Fruit fly (Drosophila melanogaster) whole organism, embryonic: ENCODE data around the gene Hip1.

Source experiments
- Adf1 ChIP-seq: fragments of 200-800 bp; sonication (Bioruptor generic); IDR thresholded peaks from 2 replicates; pipeline ENCODE4 v1.3.6; 2022; ENCODE audit warnings: missing biosample characterization, missing genetic modification characterization
- CG10209 ChIP-seq: fragments of 200-800 bp; sonication (Bioruptor generic); optimal IDR thresholded peaks from 3 replicates; lab custom pipeline; 2017; ENCODE audit warnings: missing biosample characterization, mild to moderate bottlenecking, missing genetic modification characterization, missing genetic modification reagents
- CG11093 ChIP-seq: fragments of 200-800 bp; sonication (Bioruptor generic); IDR thresholded peaks from 3 replicates; pipeline ENCODE4 v1.3.6; 2022; ENCODE audit warnings: missing biosample characterization, missing genetic modification characterization
- CG12659 ChIP-seq: fragments of 200-800 bp; sonication (Bioruptor generic); optimal IDR thresholded peaks from 3 replicates; lab custom pipeline; 2017; ENCODE audit warnings: mild to moderate bottlenecking, missing biosample characterization, missing genetic modification reagents, missing genetic modification characterization
- CG14710 ChIP-seq: fragments of 200-800 bp; sonication (Bioruptor generic); optimal IDR thresholded peaks from 3 replicates; lab custom pipeline; 2019; ENCODE audit warnings: missing biosample characterization, mild to moderate bottlenecking, missing genetic modification characterization, moderate library complexity
- CG16813 ChIP-seq: fragments of 200-800 bp; sonication (Bioruptor generic); IDR thresholded peaks from 3 replicates; pipeline ENCODE4 v1.3.6; 2022; ENCODE audit warnings: missing biosample characterization, missing genetic modification characterization; ENCODE audit not compliant: partially characterized antibody
- CG1792 ChIP-seq: fragments of 200-800 bp; sonication (Bioruptor generic); optimal IDR thresholded peaks from 2 replicates; lab custom pipeline; 2016; ENCODE audit warnings: missing biosample characterization, missing genetic modification characterization
- CG18764 ChIP-seq: fragments of 200-800 bp; sonication (Bioruptor generic); optimal IDR thresholded peaks from 3 replicates; lab custom pipeline; 2016; ENCODE audit warnings: missing biosample characterization, missing genetic modification characterization
- CG2120 ChIP-seq: fragments of 200-800 bp; sonication (Bioruptor generic); optimal IDR thresholded peaks from 3 replicates; lab custom pipeline; 2016; ENCODE audit warnings: missing biosample characterization, missing genetic modification characterization
- CG2889 ChIP-seq: fragments of 200-800 bp; sonication (Bioruptor generic); IDR thresholded peaks from 3 replicates; pipeline ENCODE4 v1.3.6; 2022; ENCODE audit warnings: missing biosample characterization, missing genetic modification characterization
- CG30020 ChIP-seq: fragments of 200-800 bp; optimal IDR thresholded peaks from 2 replicates; lab custom pipeline; 2019; ENCODE audit warnings: missing biosample characterization, mild to moderate bottlenecking, missing genetic modification characterization, moderate library complexity
- CG34224 ChIP-seq: fragments of 200-800 bp; sonication (Bioruptor generic); IDR thresholded peaks from 3 replicates; pipeline ENCODE4 v1.3.6; 2022; ENCODE audit warnings: missing biosample characterization, missing genetic modification characterization; ENCODE audit not compliant: partially characterized antibody
- CG3726 ChIP-seq: fragments of 200-800 bp; sonication (Bioruptor generic); IDR thresholded peaks from 3 replicates; pipeline ENCODE4, ENCODE4 v1.3.6; 2022; ENCODE audit warnings: missing biosample characterization, missing genetic modification characterization
- CG3838 ChIP-seq: fragments of 200-800 bp; sonication (Bioruptor generic); optimal IDR thresholded peaks from 3 replicates; lab custom pipeline; 2016; ENCODE audit warnings: missing biosample characterization, missing genetic modification characterization
- CG7357 ChIP-seq: fragments of 200-800 bp; sonication (Bioruptor generic); IDR thresholded peaks from 3 replicates; pipeline ENCODE4 v1.3.6; 2022; ENCODE audit warnings: missing biosample characterization, missing genetic modification characterization
- CoRest ChIP-seq: fragments of 200-800 bp; sonication (Bioruptor generic); optimal IDR thresholded peaks from 3 replicates; lab custom pipeline; 2018; ENCODE audit warnings: missing biosample characterization, mild to moderate bottlenecking, missing genetic modification characterization, moderate library complexity
- Dek ChIP-seq: fragments of 200-800 bp; sonication (Bioruptor generic); optimal IDR thresholded peaks from 3 replicates; lab custom pipeline; 2019; ENCODE audit warnings: missing biosample characterization, mild to moderate bottlenecking, missing genetic modification characterization, moderate library complexity
- Dip3 ChIP-seq: fragments of 200-800 bp; sonication (Bioruptor generic); optimal IDR thresholded peaks from 3 replicates; lab custom pipeline; 2016; ENCODE audit warnings: missing biosample characterization, missing genetic modification characterization
- Dref ChIP-seq: fragments of 200-800 bp; sonication (Bioruptor generic); IDR thresholded peaks from 2 replicates; pipeline ENCODE4 v1.3.6; 2022; ENCODE audit warnings: missing biosample characterization, missing genetic modification characterization
- Elba2 ChIP-seq: fragments of 200-800 bp; sonication (Bioruptor generic); optimal IDR thresholded peaks from 3 replicates; lab custom pipeline; 2016; ENCODE audit warnings: missing biosample characterization, missing genetic modification characterization
- Ets97D ChIP-seq: fragments of 200-800 bp; sonication (Bioruptor generic); optimal IDR thresholded peaks from 3 replicates; lab custom pipeline; 2016; ENCODE audit warnings: missing biosample characterization, missing genetic modification characterization
- HLH4C ChIP-seq: fragments of 200-800 bp; sonication (Bioruptor generic); IDR thresholded peaks from 3 replicates; pipeline ENCODE4 v1.3.6; 2022; ENCODE audit warnings: missing biosample characterization, missing genetic modification characterization; ENCODE audit not compliant: partially characterized antibody
- HLH54F ChIP-seq: fragments of 200-800 bp; sonication (Bioruptor generic); optimal IDR thresholded peaks from 3 replicates; lab custom pipeline; 2016; ENCODE audit warnings: missing biosample characterization, missing genetic modification characterization
- Hand ChIP-seq: fragments of 200-800 bp; sonication (Bioruptor generic); optimal IDR thresholded peaks from 2 replicates; lab custom pipeline; 2017; ENCODE audit warnings: mild to moderate bottlenecking, missing biosample characterization, missing genetic modification reagents, missing genetic modification characterization
- Hey ChIP-seq: fragments of 200-800 bp; sonication (Bioruptor generic); optimal IDR thresholded peaks from 3 replicates; lab custom pipeline; 2018; ENCODE audit warnings: missing biosample characterization, mild to moderate bottlenecking, missing genetic modification characterization
- Hsf ChIP-seq: fragments of 200-800 bp; sonication (Bioruptor generic); optimal IDR thresholded peaks from 3 replicates; lab custom pipeline; 2016; ENCODE audit warnings: missing biosample characterization, missing genetic modification characterization
- Lhr ChIP-seq: fragments of 200-800 bp; sonication (Bioruptor generic); optimal IDR thresholded peaks from 3 replicates; lab custom pipeline; 2017; ENCODE audit warnings: mild to moderate bottlenecking, missing biosample characterization, missing genetic modification reagents, missing genetic modification characterization
- Max ChIP-seq: fragments of 200-800 bp; sonication (Bioruptor generic); optimal IDR thresholded peaks from 2 replicates; lab custom pipeline; 2016; ENCODE audit warnings: missing biosample characterization, mild to moderate bottlenecking, missing genetic modification characterization
- Meics ChIP-seq: fragments of 200-800 bp; sonication (Bioruptor generic); optimal IDR thresholded peaks from 2 replicates; lab custom pipeline; 2017; ENCODE audit warnings: missing biosample characterization, mild to moderate bottlenecking, missing genetic modification characterization
- NK7.1 ChIP-seq: fragments of 200-800 bp; sonication (Bioruptor generic); optimal IDR thresholded peaks from 3 replicates; lab custom pipeline; 2016; ENCODE audit warnings: missing biosample characterization, missing genetic modification characterization
- Scr ChIP-seq: fragments of 200-800 bp; sonication (Bioruptor generic); IDR thresholded peaks from 2 replicates; pipeline ENCODE4 v1.3.6; 2022; ENCODE audit warnings: missing biosample characterization, missing genetic modification characterization; ENCODE audit not compliant: partially characterized antibody
- YL-1 ChIP-seq: fragments of 200-800 bp; sonication (Bioruptor generic); optimal IDR thresholded peaks from 3 replicates; lab custom pipeline; 2017; ENCODE audit warnings: missing biosample characterization, mild to moderate bottlenecking, missing genetic modification characterization
- abd-A ChIP-seq: fragments of 200-800 bp; sonication (Bioruptor generic); optimal IDR thresholded peaks from 3 replicates; lab custom pipeline; 2019; ENCODE audit warnings: missing biosample characterization, mild to moderate bottlenecking, missing genetic modification characterization, moderate library complexity
- ap ChIP-seq: fragments of 200-800 bp; sonication (Bioruptor generic); IDR thresholded peaks from 2 replicates; pipeline ENCODE4 v1.3.6; 2022; ENCODE audit warnings: missing biosample characterization, missing genetic modification characterization
- caup ChIP-seq: fragments of 200-800 bp; sonication (Bioruptor generic); optimal IDR thresholded peaks from 3 replicates; lab custom pipeline; 2017; ENCODE audit warnings: missing biosample characterization, mild to moderate bottlenecking, missing genetic modification characterization, moderate library complexity; ENCODE audit not compliant: severe bottlenecking
- chif ChIP-seq, 2 experiments: fragments of 200-800 bp; sonication (Bioruptor generic); optimal IDR thresholded peaks; 3 replicates each; lab custom pipeline; 2016; ENCODE audit warnings: missing biosample characterization in 2 of 2, missing genetic modification characterization in 2 of 2
- cwo ChIP-seq: fragments of 200-800 bp; sonication (Bioruptor generic); optimal IDR thresholded peaks from 3 replicates; lab custom pipeline; 2017; ENCODE audit warnings: missing biosample characterization, missing genetic modification characterization, mild to moderate bottlenecking, moderate library complexity, missing genetic modification reagents
- dysf ChIP-seq: fragments of 200-800 bp; sonication (Bioruptor generic); IDR thresholded peaks from 3 replicates; pipeline ENCODE4 v1.3.6; 2022; ENCODE audit warnings: missing biosample characterization, missing genetic modification characterization
- grn ChIP-seq: fragments of 200-800 bp; sonication (Bioruptor generic); optimal IDR thresholded peaks from 3 replicates; lab custom pipeline; 2017; ENCODE audit warnings: missing biosample characterization, missing genetic modification characterization
- gt ChIP-seq: fragments of 200-800 bp; sonication (Bioruptor generic); IDR thresholded peaks from 2 replicates; pipeline ENCODE4 v1.3.6; 2022; ENCODE audit warnings: missing biosample characterization, missing genetic modification characterization
- hb ChIP-seq: fragments of 200-800 bp; sonication (Bioruptor generic); IDR thresholded peaks from 3 replicates; pipeline ENCODE4 v1.3.6; 2022; ENCODE audit warnings: missing biosample characterization, missing genetic modification characterization; ENCODE audit not compliant: partially characterized antibody
- jigr1 ChIP-seq: fragments of 200-800 bp; sonication (Bioruptor generic); IDR thresholded peaks from 3 replicates; pipeline ENCODE4 v1.3.6; 2022; ENCODE audit warnings: missing biosample characterization, missing genetic modification characterization
- kay ChIP-seq: fragments of 200-800 bp; sonication (Bioruptor generic); optimal IDR thresholded peaks from 2 replicates; lab custom pipeline; 2016; ENCODE audit warnings: missing biosample characterization, missing genetic modification characterization
- klu ChIP-seq: fragments of 200-800 bp; sonication (Bioruptor generic); IDR thresholded peaks from 2 replicates; pipeline ENCODE4 v1.3.6; 2022; ENCODE audit warnings: missing biosample characterization, missing genetic modification characterization
- org-1 ChIP-seq: fragments of 200-800 bp; sonication (Bioruptor generic); optimal IDR thresholded peaks from 2 replicates; lab custom pipeline; 2017; ENCODE audit warnings: missing biosample characterization, missing genetic modification characterization
- ranshi ChIP-seq: fragments of 200-800 bp; sonication (Bioruptor generic); IDR thresholded peaks from 2 replicates; pipeline ENCODE4 v1.3.6; 2022; ENCODE audit warnings: missing biosample characterization, missing genetic modification characterization
- slbo ChIP-seq: fragments of 200-800 bp; sonication (Bioruptor generic); IDR thresholded peaks from 2 replicates; pipeline ENCODE4 v1.3.6; 2022; ENCODE audit warnings: missing biosample characterization, missing genetic modification characterization
- tap ChIP-seq: fragments of 200-800 bp; optimal IDR thresholded peaks from 3 replicates; lab custom pipeline; 2019; ENCODE audit warnings: missing biosample characterization, mild to moderate bottlenecking, missing genetic modification characterization, moderate library complexity
- unc-4 ChIP-seq: fragments of 200-800 bp; sonication (Bioruptor generic); IDR thresholded peaks from 2 replicates; pipeline ENCODE4 v1.3.6; 2022; ENCODE audit warnings: missing biosample characterization, missing genetic modification characterization; ENCODE audit not compliant: partially characterized antibody
- vvl ChIP-seq: fragments of 200-800 bp; sonication (Bioruptor generic); IDR thresholded peaks from 2 replicates; pipeline ENCODE4 v1.3.6; 2022; ENCODE audit warnings: missing biosample characterization, missing genetic modification characterization

The Hip1 gene

DNA sequence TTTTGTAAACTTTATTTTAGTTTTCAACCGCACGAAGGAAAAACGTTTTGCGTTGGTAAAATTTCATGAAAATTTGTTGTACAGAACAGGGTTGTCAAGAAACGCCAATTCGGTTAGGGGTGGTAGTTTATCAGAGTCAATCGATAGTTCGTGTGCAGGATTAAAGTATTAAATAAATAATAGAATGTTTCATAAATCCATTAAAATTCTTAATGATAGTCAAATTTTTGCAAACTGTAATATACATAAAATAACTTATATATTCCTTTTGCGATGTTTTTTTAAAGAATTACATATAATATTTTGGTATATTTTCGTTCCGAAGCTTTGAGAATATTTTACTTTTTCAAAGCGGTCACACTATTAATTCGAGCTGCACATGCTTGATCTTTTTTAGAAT lies 40.5 kb upstream of the Hip1 start, which contains the start of the genes Sf3a2 and CG42588 (continued):
- no peak for TF ChIP-seq grn (GFP tag; lab: Kevin White, UChicago)
- TF ChIP-seq CG2889: 0 out of 3 replicates have a peak, but pooled peaks have one; percentile 29
- TF ChIP-seq CG18764 (GFP tag; lab: Kevin White, UChicago): peak; percentile 39
- peak; percentile 48 for TF ChIP-seq CG3838 (GFP tag; lab: Kevin White, UChicago)
- peak; percentile 83 for TF ChIP-seq CG16813 (GFP tag; lab: Robert Waterston, UW)
- peak; percentile 57 for TF ChIP-seq Ets97D
- TF ChIP-seq Max (GFP tag; lab: Kevin White, UChicago): peak; percentile 73
- TF ChIP-seq chif (GFP tag; optimal IDR thresholded peaks at IDR 0.05; lab: Kevin White, UChicago): peak in 1 of 2 experiments; percentile 9
- TF ChIP-seq Hand (GFP tag; lab: Kevin White, UChicago): no peak
- TF ChIP-seq klu (GFP tag; lab: Robert Waterston, UW): peak; percentile 60
- peak; percentile 68; the same call in 1 of the 2 replicates for TF ChIP-seq ranshi
- no peak for TF ChIP-seq cwo (GFP tag; lab: Kevin White, UChicago)
- TF ChIP-seq jigr1 (GFP tag; lab: Robert Waterston, UW): peak; percentile 55; the same call in 1 of the 3 replicates
- TF ChIP-seq unc-4: peak; percentile 83
- TF ChIP-seq abd-A (tag; lab: Kevin White, UChicago): no peak
- no peak for TF ChIP-seq CG11093
- TF ChIP-seq CoRest: peak; percentile 77
- peak; percentile 67 for TF ChIP-seq HLH4C
- TF ChIP-seq hb (GFP tag; lab: Robert Waterston, UW): peak; percentile 64; the same call in 2 of the 3 replicates
- peak; percentile 29 for TF ChIP-seq kay (GFP tag; lab: Kevin White, UChicago)
- peak; percentile 30; the same call in 1 of the 2 replicates for TF ChIP-seq ap (GFP tag; lab: Robert Waterston, UW)
- TF ChIP-seq CG2120 (GFP tag; lab: Kevin White, UChicago): peak; percentile 82
- TF ChIP-seq CG1792 (GFP tag; lab: Kevin White, UChicago): peak; percentile 17
- no peak for TF ChIP-seq NK7.1 (GFP tag; lab: Kevin White, UChicago)
- TF ChIP-seq caup (GFP tag; lab: Kevin White, UChicago): no peak
- peak; percentile 48 for TF ChIP-seq tap
- peak; percentile 13 for TF ChIP-seq CG10209 (GFP tag; lab: Kevin White, UChicago)
- peak; percentile 79 for TF ChIP-seq CG30020 (tag; lab: Kevin White, UChicago)
- peak; percentile 30 for TF ChIP-seq Dek
- TF ChIP-seq CG7357 (GFP tag; lab: Robert Waterston, UW): no peak
- peak; percentile 89 for TF ChIP-seq Scr (GFP tag; lab: Robert Waterston, UW)
- peak; percentile 73 for TF ChIP-seq Hsf (GFP tag; lab: Kevin White, UChicago)
- peak; percentile 88; the same call in 1 of the 2 replicates for TF ChIP-seq vvl (GFP tag; lab: Robert Waterston, UW)
- TF ChIP-seq Meics (GFP tag; lab: Kevin White, UChicago): peak; percentile 49
- peak; percentile 74 for TF ChIP-seq CG12659 (GFP tag; lab: Kevin White, UChicago)
- no peak for TF ChIP-seq Lhr (GFP tag; lab: Kevin White, UChicago)
- TF ChIP-seq CG3726: peak; percentile 37; the same call in 2 of the 3 replicates
- peak; percentile 9 for TF ChIP-seq Elba2 (GFP tag; lab: Kevin White, UChicago)
- TF ChIP-seq Hey (tag; lab: Kevin White, UChicago): no peak
- TF ChIP-seq Dref (GFP tag; lab: Robert Waterston, UW): peak; percentile 61
- TF ChIP-seq HLH54F (GFP tag; lab: Kevin White, UChicago): peak; percentile 42
- peak; percentile 86 for TF ChIP-seq CG14710 (tag; lab: Kevin White, UChicago)
- TF ChIP-seq org-1 (GFP tag; lab: Kevin White, UChicago): no peak
- peak; percentile 85 for TF ChIP-seq YL-1
- TF ChIP-seq gt (GFP tag; lab: Robert Waterston, UW): no peak
- TF ChIP-seq Adf1 (GFP tag; lab: Robert Waterston, UW): peak; percentile 38; the same call in 1 of the 2 replicates
- peak; percentile 9 for TF ChIP-seq Dip3 (GFP tag; lab: Kevin White, UChicago)
- peak; percentile 67; the same call in 2 of the 3 replicates for TF ChIP-seq dysf
- TF ChIP-seq CG34224 (GFP tag; lab: Robert Waterston, UW): peak; percentile 74
- peak; percentile 94 for TF ChIP-seq slbo (GFP tag; lab: Robert Waterston, UW)
